Fruit fly (Drosophila melanogaster) whole organism, embryonic: ENCODE measurements around the gene crq.

Experiments used
- Atf3 ChIP-seq: fragments of 200-800 bp; sonication (Bioruptor generic); optimal IDR thresholded peaks from 3 replicates; lab custom pipeline; 2016; ENCODE audit warnings: missing biosample characterization, missing genetic modification characterization
- Awh ChIP-seq: fragments of 200-800 bp; sonication (Bioruptor generic); IDR thresholded peaks from 2 replicates; pipeline ENCODE4, ENCODE4 v1.3.6; 2022; ENCODE audit warnings: missing biosample characterization, missing genetic modification characterization
- BtbVII ChIP-seq: fragments of 200-800 bp; sonication (Bioruptor generic); optimal IDR thresholded peaks from 3 replicates; lab custom pipeline; 2017; ENCODE audit warnings: missing biosample characterization, mild to moderate bottlenecking, missing genetic modification characterization
- CG10267 ChIP-seq: fragments of 200-800 bp; sonication (Bioruptor generic); optimal IDR thresholded peaks from 2 replicates; lab custom pipeline; 2018; ENCODE audit warnings: missing biosample characterization, mild to moderate bottlenecking, missing genetic modification characterization, moderate library complexity
- CG10654 ChIP-seq: fragments of 200-800 bp; sonication (Bioruptor generic); optimal IDR thresholded peaks from 2 replicates; lab custom pipeline; 2016; ENCODE audit warnings: missing biosample characterization, missing genetic modification characterization
- CG12071 ChIP-seq: fragments of 200-800 bp; sonication (Bioruptor generic); optimal IDR thresholded peaks from 3 replicates; lab custom pipeline; 2018; ENCODE audit warnings: missing biosample characterization, mild to moderate bottlenecking, missing genetic modification characterization
- CG1603 ChIP-seq: fragments of 200-800 bp; sonication (Bioruptor generic); optimal IDR thresholded peaks from 2 replicates; lab custom pipeline; 2019; ENCODE audit warnings: missing biosample characterization, mild to moderate bottlenecking, missing genetic modification characterization, moderate library complexity
- CG1832 ChIP-seq: fragments of 200-800 bp; sonication (Bioruptor generic); optimal IDR thresholded peaks from 2 replicates; lab custom pipeline; 2017; ENCODE audit warnings: missing biosample characterization, mild to moderate bottlenecking, missing genetic modification characterization, inconsistent platforms
- CG2678 ChIP-seq: fragments of 200-800 bp; sonication (Bioruptor generic); optimal IDR thresholded peaks from 3 replicates; lab custom pipeline; 2019; ENCODE audit warnings: missing biosample characterization, mild to moderate bottlenecking, missing genetic modification characterization, moderate library complexity
- CG31441 ChIP-seq: fragments of 200-800 bp; sonication (Bioruptor generic); IDR thresholded peaks from 2 replicates; pipeline ENCODE4 v1.3.6; 2022; ENCODE audit warnings: missing biosample characterization, missing genetic modification characterization
- CG3726 ChIP-seq: fragments of 200-800 bp; sonication (Bioruptor generic); IDR thresholded peaks from 3 replicates; pipeline ENCODE4, ENCODE4 v1.3.6; 2022; ENCODE audit warnings: missing biosample characterization, missing genetic modification characterization
- CG42726 ChIP-seq: fragments of 200-800 bp; sonication (Bioruptor generic); IDR thresholded peaks from 2 replicates; pipeline ENCODE4 v1.3.6; 2022; ENCODE audit warnings: missing biosample characterization, missing genetic modification characterization; ENCODE audit not compliant: partially characterized antibody
- CG4282 ChIP-seq: fragments of 200-800 bp; sonication (Bioruptor generic); optimal IDR thresholded peaks from 2 replicates; lab custom pipeline; 2016; ENCODE audit warnings: missing biosample characterization, missing genetic modification characterization
- CG4328 ChIP-seq: fragments of 200-800 bp; sonication (Bioruptor generic); optimal IDR thresholded peaks from 3 replicates; lab custom pipeline; 2017; ENCODE audit warnings: missing biosample characterization, missing genetic modification reagents, missing genetic modification characterization
- CG5245 ChIP-seq: fragments of 200-800 bp; sonication (Bioruptor generic); optimal IDR thresholded peaks from 3 replicates; lab custom pipeline; 2016; ENCODE audit warnings: missing biosample characterization, missing genetic modification characterization
- CG6765 ChIP-seq: fragments of 200-800 bp; sonication (Bioruptor generic); optimal IDR thresholded peaks from 3 replicates; lab custom pipeline; 2017; ENCODE audit warnings: missing biosample characterization, mild to moderate bottlenecking, missing genetic modification characterization
- CG6791 ChIP-seq: fragments of 200-800 bp; sonication (Bioruptor generic); IDR thresholded peaks from 3 replicates; pipeline ENCODE4 v1.3.6; 2022; ENCODE audit warnings: missing biosample characterization, missing genetic modification characterization; ENCODE audit not compliant: partially characterized antibody
- CG7271 ChIP-seq: fragments of 200-800 bp; sonication (Bioruptor generic); optimal IDR thresholded peaks from 2 replicates; lab custom pipeline; 2018; ENCODE audit warnings: missing biosample characterization, mild to moderate bottlenecking, missing genetic modification characterization, moderate library complexity
- CG8089 ChIP-seq: fragments of 200-800 bp; sonication (Bioruptor generic); optimal IDR thresholded peaks from 3 replicates; lab custom pipeline; 2016; ENCODE audit warnings: missing biosample characterization, missing genetic modification characterization
- CG9215 ChIP-seq: fragments of 200-800 bp; sonication (Bioruptor generic); IDR thresholded peaks from 2 replicates; pipeline ENCODE4 v1.3.6; 2022; ENCODE audit warnings: missing biosample characterization, missing genetic modification characterization
- Dad ChIP-seq: fragments of 200-800 bp; sonication (Bioruptor generic); optimal IDR thresholded peaks from 3 replicates; lab custom pipeline; 2016; ENCODE audit warnings: missing biosample characterization, missing genetic modification characterization
- Dp ChIP-seq: fragments of 200-800 bp; sonication (Bioruptor generic); optimal IDR thresholded peaks from 2 replicates; lab custom pipeline; 2018; ENCODE audit warnings: missing biosample characterization, mild to moderate bottlenecking, missing genetic modification characterization, moderate library complexity
- HHEX ChIP-seq: fragments of 200-800 bp; sonication (Bioruptor generic); optimal IDR thresholded peaks from 3 replicates; lab custom pipeline; 2017; ENCODE audit warnings: missing biosample characterization, mild to moderate bottlenecking, missing genetic modification characterization, missing genetic modification reagents
- Meics ChIP-seq: fragments of 200-800 bp; sonication (Bioruptor generic); optimal IDR thresholded peaks from 2 replicates; lab custom pipeline; 2017; ENCODE audit warnings: missing biosample characterization, mild to moderate bottlenecking, missing genetic modification characterization
- NC2β ChIP-seq: fragments of 200-800 bp; sonication (Bioruptor generic); optimal IDR thresholded peaks from 2 replicates; lab custom pipeline; 2016; ENCODE audit warnings: missing biosample characterization, missing genetic modification characterization
- Nf-YB ChIP-seq: fragments of 200-800 bp; sonication (Bioruptor generic); optimal IDR thresholded peaks from 3 replicates; lab custom pipeline; 2019; ENCODE audit warnings: missing biosample characterization, mild to moderate bottlenecking, missing genetic modification characterization, moderate library complexity
- Optix ChIP-seq: fragments of 200-800 bp; sonication (Bioruptor generic); IDR thresholded peaks from 3 replicates; pipeline ENCODE4 v1.3.6; 2022; ENCODE audit warnings: missing biosample characterization, missing genetic modification characterization
- Rx ChIP-seq: fragments of 200-800 bp; sonication (Bioruptor generic); IDR thresholded peaks from 2 replicates; pipeline ENCODE4 v1.3.6; 2022; ENCODE audit warnings: missing biosample characterization, missing genetic modification characterization
- Sox102F ChIP-seq: fragments of 200-800 bp; sonication (Bioruptor generic); optimal IDR thresholded peaks from 2 replicates; lab custom pipeline; 2018; ENCODE audit warnings: missing biosample characterization, mild to moderate bottlenecking, missing genetic modification characterization, moderate library complexity
- ab ChIP-seq: fragments of 200-800 bp; sonication (Bioruptor generic); optimal IDR thresholded peaks from 2 replicates; lab custom pipeline; 2016; ENCODE audit warnings: missing biosample characterization, missing genetic modification characterization
- al ChIP-seq: fragments of 200-800 bp; sonication (Bioruptor generic); IDR thresholded peaks from 2 replicates; pipeline ENCODE4 v1.3.6; 2022; ENCODE audit warnings: missing biosample characterization, missing genetic modification characterization
- cas ChIP-seq: fragments of 200-800 bp; sonication (Bioruptor generic); IDR thresholded peaks from 2 replicates; pipeline ENCODE4 v1.3.6; 2022; ENCODE audit warnings: missing biosample characterization, missing genetic modification characterization
- cato ChIP-seq: fragments of 200-800 bp; sonication (Bioruptor generic); optimal IDR thresholded peaks from 2 replicates; lab custom pipeline; 2016; ENCODE audit warnings: missing biosample characterization, missing genetic modification characterization, borderline replicate concordance
- cg ChIP-seq: fragments of 200-800 bp; sonication (Bioruptor generic); optimal IDR thresholded peaks from 3 replicates; lab custom pipeline; 2019; ENCODE audit warnings: missing biosample characterization, mild to moderate bottlenecking, missing genetic modification characterization, moderate library complexity
- danr ChIP-seq: fragments of 200-800 bp; sonication (Bioruptor generic); IDR thresholded peaks from 2 replicates; pipeline ENCODE4 v1.3.6; 2022; ENCODE audit warnings: missing biosample characterization, missing genetic modification characterization
- dmrt11E ChIP-seq: fragments of 200-800 bp; sonication (Bioruptor generic); optimal IDR thresholded peaks from 3 replicates; lab custom pipeline; 2018; ENCODE audit warnings: missing biosample characterization, mild to moderate bottlenecking, missing genetic modification characterization, moderate library complexity
- h ChIP-seq: fragments of >200 bp; optimal IDR thresholded peaks from 2 replicates; lab custom pipeline; 2017
- ham ChIP-seq: fragments of 200-800 bp; sonication (Bioruptor generic); IDR thresholded peaks from 2 replicates; pipeline ENCODE4 v1.3.6; 2022; ENCODE audit warnings: missing biosample characterization, missing genetic modification characterization
- jing ChIP-seq: fragments of 200-800 bp; sonication (Bioruptor generic); optimal IDR thresholded peaks from 2 replicates; lab custom pipeline; 2018; ENCODE audit warnings: missing biosample characterization, mild to moderate bottlenecking, missing genetic modification characterization
- kah ChIP-seq: fragments of 200-800 bp; sonication (Bioruptor generic); optimal IDR thresholded peaks from 2 replicates; lab custom pipeline; 2018; ENCODE audit warnings: missing biosample characterization, mild to moderate bottlenecking, missing genetic modification characterization
- klu ChIP-seq: fragments of 200-800 bp; sonication (Bioruptor generic); IDR thresholded peaks from 2 replicates; pipeline ENCODE4 v1.3.6; 2022; ENCODE audit warnings: missing biosample characterization, missing genetic modification characterization
- maf-S ChIP-seq: fragments of 200-800 bp; sonication (Bioruptor generic); optimal IDR thresholded peaks from 2 replicates; lab custom pipeline; 2016; ENCODE audit warnings: missing biosample characterization, missing genetic modification characterization
- mirr ChIP-seq: fragments of 200-800 bp; sonication (Bioruptor generic); optimal IDR thresholded peaks from 3 replicates; lab custom pipeline; 2018; ENCODE audit warnings: missing biosample characterization, mild to moderate bottlenecking, missing genetic modification characterization
- oc ChIP-seq: fragments of 200-800 bp; sonication (Bioruptor generic); optimal IDR thresholded peaks from 2 replicates; lab custom pipeline; 2018; ENCODE audit warnings: missing biosample characterization, mild to moderate bottlenecking, missing genetic modification characterization, moderate library complexity
- odd ChIP-seq: fragments of 200-800 bp; sonication (Bioruptor generic); optimal IDR thresholded peaks from 2 replicates; lab custom pipeline; 2017; ENCODE audit warnings: missing biosample characterization, mild to moderate bottlenecking, missing genetic modification characterization
- sr ChIP-seq: fragments of 200-800 bp; sonication (Bioruptor generic); IDR thresholded peaks from 3 replicates; pipeline ENCODE4 v1.3.6; 2022; ENCODE audit warnings: missing biosample characterization, missing genetic modification characterization
- tna ChIP-seq: fragments of 200-800 bp; sonication (Bioruptor generic); IDR thresholded peaks from 2 replicates; pipeline ENCODE4 v1.3.6; 2022; ENCODE audit warnings: missing biosample characterization, missing genetic modification characterization; ENCODE audit not compliant: partially characterized antibody
- wdn ChIP-seq: fragments of 200-800 bp; sonication (Bioruptor generic); IDR thresholded peaks from 2 replicates; pipeline ENCODE4 v1.3.6; 2022; ENCODE audit warnings: missing biosample characterization, missing genetic modification characterization
- zen ChIP-seq: fragments of 200-800 bp; sonication (Bioruptor generic); optimal IDR thresholded peaks from 3 replicates; lab custom pipeline; 2018; ENCODE audit warnings: missing biosample characterization, mild to moderate bottlenecking, missing genetic modification characterization, moderate library complexity

crq gene

DNA sequence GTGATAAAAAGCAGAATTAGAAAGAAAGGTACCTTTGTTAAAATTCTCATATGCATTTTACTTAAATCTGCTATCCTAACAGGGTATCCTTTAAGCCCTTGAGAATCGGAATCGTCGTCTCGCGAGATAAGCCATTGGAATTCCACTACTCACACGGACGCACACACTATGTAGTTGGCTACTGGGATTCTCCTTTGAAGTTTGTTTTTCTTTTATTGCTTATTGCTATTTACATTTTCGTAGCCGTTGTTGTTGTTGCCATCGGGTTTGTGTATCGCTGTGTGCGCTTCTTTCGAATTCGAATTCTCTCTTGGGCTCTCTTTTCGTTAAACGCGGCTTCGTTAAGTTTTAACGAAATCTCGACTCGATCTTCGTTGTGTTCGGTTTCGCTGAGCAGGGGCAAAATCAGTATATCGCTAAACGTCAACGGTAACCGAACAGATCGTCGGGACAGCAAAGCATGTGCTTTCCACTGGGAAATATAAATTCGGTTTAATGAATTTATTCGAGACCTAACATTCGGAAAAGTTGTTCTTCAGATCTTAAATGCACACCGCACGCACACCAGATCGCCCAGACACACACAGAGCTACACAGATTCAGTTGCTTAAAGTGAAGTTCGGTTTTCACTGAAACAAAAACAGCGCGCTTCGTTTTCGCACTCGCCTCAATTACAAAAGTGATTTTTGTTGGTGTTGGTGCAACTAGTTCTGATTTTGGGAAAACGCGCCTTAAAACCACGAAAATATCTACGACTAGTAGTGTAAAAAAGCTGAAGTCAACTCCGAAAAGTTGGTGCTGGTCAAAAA is 21.8 kb downstream of the crq start, which contains the start of gene ex (continued):
- TF ChIP-seq HHEX (GFP tag; lab: Kevin White, UChicago) (peak; percentile 49), h (lab: Kevin White, UChicago) (no peak), zen (tag; lab: Kevin White, UChicago) (no peak), CG1603 (tag; lab: Kevin White, UChicago) (peak; percentile 22), Atf3 (no peak), cas (GFP tag; lab: Robert Waterston, UW) (no peak), CG4328 (GFP tag; lab: Kevin White, UChicago) (peak; percentile 74), CG9215 (GFP tag; lab: Robert Waterston, UW) (no peak), CG6765 (GFP tag; lab: Kevin White, UChicago) (peak; percentile 82), oc (tag; lab: Kevin White, UChicago) (peak; percentile 35), kah (GFP tag; lab: Kevin White, UChicago) (peak; percentile 60), NC2β (GFP tag; lab: Kevin White, UChicago) (peak; percentile 35), CG6791 (GFP tag; lab: Robert Waterston, UW) (no peak), mirr (GFP tag; lab: Kevin White, UChicago) (peak; percentile 63), Awh (peak; percentile 64; the same call in 1 of the 2 replicates), Dp (GFP tag; lab: Kevin White, UChicago) (no peak), CG12071 (GFP tag; lab: Kevin White, UChicago) (peak; percentile 87), CG31441 (GFP tag; lab: Robert Waterston, UW) (peak; percentile 40; the same call in 1 of the 2 replicates), CG4282 (GFP tag; lab: Kevin White, UChicago) (peak; percentile 20), ham (GFP tag; lab: Robert Waterston, UW) (no peak), sr (GFP tag; lab: Robert Waterston, UW) (0 out of 3 replicates have a peak, but pooled peaks have one; percentile 21), CG42726 (GFP tag; lab: Robert Waterston, UW) (peak; percentile 38; the same call in 1 of the 2 replicates), CG10267 (tag; lab: Kevin White, UChicago) (no peak), Meics (GFP tag; lab: Kevin White, UChicago) (peak; percentile 72), danr (GFP tag; lab: Robert Waterston, UW) (no peak; the same call in 1 of the 2 replicates), CG2678 (tag; lab: Kevin White, UChicago) (peak; percentile 76), Optix (no peak), jing (GFP tag; lab: Kevin White, UChicago) (no peak), tna (GFP tag; lab: Robert Waterston, UW) (no peak), al (GFP tag; lab: Robert Waterston, UW) (no peak), Dad (GFP tag; lab: Kevin White, UChicago) (no peak), CG7271 (tag; lab: Kevin White, UChicago) (no peak), cg (peak; percentile 59), CG8089 (GFP tag; lab: Kevin White, UChicago) (peak; percentile 40), CG10654 (GFP tag; lab: Kevin White, UChicago) (peak; percentile 9), maf-S (GFP tag; lab: Kevin White, UChicago) (no peak), klu (GFP tag; lab: Robert Waterston, UW) (no peak), Rx (GFP tag; lab: Robert Waterston, UW) (no peak), ab (no peak), wdn (no peak), cato (GFP tag; lab: Kevin White, UChicago) (no peak), CG5245 (GFP tag; lab: Kevin White, UChicago) (no peak), Nf-YB (GFP tag; lab: Kevin White, UChicago) (peak; percentile 43), CG1832 (GFP tag; lab: Kevin White, UChicago) (no peak), odd (GFP tag; lab: Kevin White, UChicago) (peak; percentile 85), dmrt11E (tag; lab: Kevin White, UChicago) (peak; percentile 41), CG3726 (no peak), Sox102F (GFP tag; lab: Kevin White, UChicago) (peak; percentile 42), BtbVII (GFP tag; lab: Kevin White, UChicago) (peak; percentile 75)
